Fruit fly (Drosophila melanogaster) whole organism, embryonic: ENCODE data around the gene RhoBTB.

ENCODE experiments used
- Bgb ChIP-seq: fragments of 200-800 bp; sonication (Bioruptor generic); IDR thresholded peaks from 2 replicates; pipeline ENCODE4 v1.3.6; 2022; ENCODE audit warnings: missing biosample characterization, missing genetic modification characterization; ENCODE audit not compliant: partially characterized antibody
- Blimp-1 ChIP-seq: fragments of 200-800 bp; sonication (Bioruptor generic); optimal IDR thresholded peaks from 3 replicates; lab custom pipeline; 2018; ENCODE audit warnings: missing biosample characterization, missing genetic modification characterization, mild to moderate bottlenecking, moderate library complexity, missing genetic modification reagents
- CG10267 ChIP-seq: fragments of 200-800 bp; sonication (Bioruptor generic); optimal IDR thresholded peaks from 2 replicates; lab custom pipeline; 2018; ENCODE audit warnings: missing biosample characterization, mild to moderate bottlenecking, missing genetic modification characterization, moderate library complexity
- CG12299 ChIP-seq: fragments of 200-800 bp; sonication (Bioruptor generic); optimal IDR thresholded peaks from 2 replicates; lab custom pipeline; 2018; ENCODE audit warnings: missing biosample characterization, mild to moderate bottlenecking, missing genetic modification characterization
- CG12391 ChIP-seq: fragments of 200-800 bp; sonication (Bioruptor generic); optimal IDR thresholded peaks from 3 replicates; lab custom pipeline; 2018; ENCODE audit warnings: missing biosample characterization, mild to moderate bottlenecking, missing genetic modification characterization, moderate library complexity
- CG13287 ChIP-seq: fragments of 200-800 bp; sonication (Bioruptor generic); IDR thresholded peaks from 2 replicates; pipeline ENCODE4 v1.3.6; 2022; ENCODE audit warnings: missing biosample characterization, missing genetic modification characterization; ENCODE audit not compliant: partially characterized antibody
- CG13894 ChIP-seq: fragments of 200-800 bp; sonication (Bioruptor generic); optimal IDR thresholded peaks from 3 replicates; lab custom pipeline; 2018; ENCODE audit warnings: missing biosample characterization, mild to moderate bottlenecking, missing genetic modification characterization, moderate library complexity
- CG16815 ChIP-seq: fragments of 200-800 bp; sonication (Bioruptor generic); optimal IDR thresholded peaks from 3 replicates; lab custom pipeline; 2017; ENCODE audit warnings: missing biosample characterization, mild to moderate bottlenecking, missing genetic modification characterization
- CG17359 ChIP-seq: fragments of 200-800 bp; sonication (Bioruptor generic); optimal IDR thresholded peaks from 3 replicates; lab custom pipeline; 2018; ENCODE audit warnings: missing biosample characterization, mild to moderate bottlenecking, missing genetic modification characterization, moderate library complexity
- CG17385 ChIP-seq: fragments of 200-800 bp; sonication (Bioruptor generic); optimal IDR thresholded peaks from 3 replicates; lab custom pipeline; 2018; ENCODE audit warnings: missing biosample characterization, mild to moderate bottlenecking, missing genetic modification characterization
- CG17568 ChIP-seq: fragments of 200-800 bp; sonication (Bioruptor generic); optimal IDR thresholded peaks from 2 replicates; lab custom pipeline; 2018; ENCODE audit warnings: missing biosample characterization, mild to moderate bottlenecking, missing genetic modification characterization, moderate library complexity
- CG17612 ChIP-seq: fragments of 200-800 bp; sonication (Bioruptor generic); IDR thresholded peaks from 2 replicates; pipeline ENCODE4 v1.3.6; 2022; ENCODE audit warnings: missing biosample characterization, missing genetic modification characterization
- CG17802 ChIP-seq: fragments of 200-800 bp; sonication (Bioruptor generic); optimal IDR thresholded peaks from 2 replicates; lab custom pipeline; 2018; ENCODE audit warnings: missing biosample characterization, mild to moderate bottlenecking, missing genetic modification characterization, moderate library complexity
- CG18011 ChIP-seq: fragments of 200-800 bp; sonication (Bioruptor generic); optimal IDR thresholded peaks from 2 replicates; lab custom pipeline; 2017; ENCODE audit warnings: missing biosample characterization, missing genetic modification characterization, mild to moderate bottlenecking, moderate library complexity, missing genotype
- CG18619 ChIP-seq: fragments of 200-800 bp; sonication (Bioruptor generic); optimal IDR thresholded peaks from 3 replicates; lab custom pipeline; 2017; ENCODE audit warnings: missing biosample characterization, mild to moderate bottlenecking, missing genetic modification characterization
- CG18764 ChIP-seq: fragments of 200-800 bp; sonication (Bioruptor generic); optimal IDR thresholded peaks from 3 replicates; lab custom pipeline; 2016; ENCODE audit warnings: missing biosample characterization, missing genetic modification characterization
- CG33213 ChIP-seq: fragments of 200-800 bp; sonication (Bioruptor generic); optimal IDR thresholded peaks from 3 replicates; lab custom pipeline; 2016; ENCODE audit warnings: missing biosample characterization, missing genetic modification characterization
- CG3407 ChIP-seq: fragments of 200-800 bp; sonication (Bioruptor generic); optimal IDR thresholded peaks from 2 replicates; lab custom pipeline; 2018; ENCODE audit warnings: missing biosample characterization, mild to moderate bottlenecking, missing genetic modification characterization
- CG4424 ChIP-seq: fragments of 200-800 bp; sonication (Bioruptor generic); optimal IDR thresholded peaks from 3 replicates; lab custom pipeline; 2016; ENCODE audit warnings: missing biosample characterization, missing genetic modification characterization
- CG5953 ChIP-seq: fragments of 200-800 bp; sonication (Bioruptor generic); IDR thresholded peaks from 2 replicates; pipeline ENCODE4 v1.3.6; 2022; ENCODE audit warnings: missing biosample characterization, missing genetic modification characterization
- CG7271 ChIP-seq: fragments of 200-800 bp; sonication (Bioruptor generic); optimal IDR thresholded peaks from 2 replicates; lab custom pipeline; 2018; ENCODE audit warnings: missing biosample characterization, mild to moderate bottlenecking, missing genetic modification characterization, moderate library complexity
- CkIIα-i1 ChIP-seq: fragments of 200-800 bp; sonication (Bioruptor generic); IDR thresholded peaks from 2 replicates; pipeline ENCODE4 v1.3.6; 2022; ENCODE audit warnings: missing biosample characterization, missing genetic modification characterization
- D19B ChIP-seq: fragments of 200-800 bp; sonication (Bioruptor generic); optimal IDR thresholded peaks from 2 replicates; lab custom pipeline; 2017; ENCODE audit warnings: missing biosample characterization, mild to moderate bottlenecking, missing genetic modification characterization
- Dad ChIP-seq: fragments of 200-800 bp; sonication (Bioruptor generic); optimal IDR thresholded peaks from 3 replicates; lab custom pipeline; 2016; ENCODE audit warnings: missing biosample characterization, missing genetic modification characterization
- Deaf1 ChIP-seq: fragments of 200-800 bp; optimal IDR thresholded peaks from 3 replicates; lab custom pipeline; 2019; ENCODE audit warnings: missing biosample characterization, mild to moderate bottlenecking, missing genetic modification characterization, moderate library complexity
- Doc3 ChIP-seq: fragments of 200-800 bp; sonication (Bioruptor generic); IDR thresholded peaks from 3 replicates; pipeline ENCODE4 v1.3.6; 2022; ENCODE audit warnings: missing biosample characterization, missing genetic modification characterization; ENCODE audit not compliant: partially characterized antibody
- E2f2 ChIP-seq: fragments of 200-800 bp; sonication (Bioruptor generic); IDR thresholded peaks from 2 replicates; pipeline ENCODE4 v1.3.6; 2022; ENCODE audit warnings: missing biosample characterization, missing genetic modification characterization
- Meics ChIP-seq: fragments of 200-800 bp; sonication (Bioruptor generic); optimal IDR thresholded peaks from 2 replicates; lab custom pipeline; 2017; ENCODE audit warnings: missing biosample characterization, mild to moderate bottlenecking, missing genetic modification characterization
- NC2β ChIP-seq: fragments of 200-800 bp; sonication (Bioruptor generic); optimal IDR thresholded peaks from 2 replicates; lab custom pipeline; 2016; ENCODE audit warnings: missing biosample characterization, missing genetic modification characterization
- Nf-YB ChIP-seq: fragments of 200-800 bp; sonication (Bioruptor generic); optimal IDR thresholded peaks from 3 replicates; lab custom pipeline; 2019; ENCODE audit warnings: missing biosample characterization, mild to moderate bottlenecking, missing genetic modification characterization, moderate library complexity
- Oaz ChIP-seq: fragments of 200-800 bp; sonication (Bioruptor generic); IDR thresholded peaks from 2 replicates; pipeline ENCODE4 v1.3.6; 2022; ENCODE audit warnings: missing biosample characterization, missing genetic modification characterization
- Optix ChIP-seq: fragments of 200-800 bp; sonication (Bioruptor generic); IDR thresholded peaks from 3 replicates; pipeline ENCODE4 v1.3.6; 2022; ENCODE audit warnings: missing biosample characterization, missing genetic modification characterization
- danr ChIP-seq: fragments of 200-800 bp; sonication (Bioruptor generic); IDR thresholded peaks from 2 replicates; pipeline ENCODE4 v1.3.6; 2022; ENCODE audit warnings: missing biosample characterization, missing genetic modification characterization
- dmrt11E ChIP-seq: fragments of 200-800 bp; sonication (Bioruptor generic); optimal IDR thresholded peaks from 3 replicates; lab custom pipeline; 2018; ENCODE audit warnings: missing biosample characterization, mild to moderate bottlenecking, missing genetic modification characterization, moderate library complexity
- fu2 ChIP-seq: fragments of 200-800 bp; sonication (Bioruptor generic); optimal IDR thresholded peaks from 2 replicates; lab custom pipeline; 2016; ENCODE audit warnings: missing biosample characterization, missing genetic modification characterization
- hb ChIP-seq: fragments of 200-800 bp; sonication (Bioruptor generic); IDR thresholded peaks from 3 replicates; pipeline ENCODE4 v1.3.6; 2022; ENCODE audit warnings: missing biosample characterization, missing genetic modification characterization; ENCODE audit not compliant: partially characterized antibody
- jing ChIP-seq: fragments of 200-800 bp; sonication (Bioruptor generic); optimal IDR thresholded peaks from 2 replicates; lab custom pipeline; 2018; ENCODE audit warnings: missing biosample characterization, mild to moderate bottlenecking, missing genetic modification characterization
- lola ChIP-seq, 3 experiments: fragments of >200 bp in 2 of 3; fragments of 200-800 bp in 1 of 3; sonication (Bioruptor generic) in 1 of 3; optimal IDR thresholded peaks; 2 replicates each; lab custom pipeline; 2017 to 2019; ENCODE audit warnings: missing biosample characterization in 3 of 3, missing genetic modification characterization in 3 of 3, mild to moderate bottlenecking in 1 of 3, moderate library complexity in 1 of 3
- onecut ChIP-seq: fragments of 200-800 bp; sonication (Bioruptor generic); IDR thresholded peaks from 2 replicates; pipeline ENCODE4 v1.3.6; 2022; ENCODE audit warnings: missing biosample characterization, missing genetic modification characterization
- phol ChIP-seq: fragments of 200-800 bp; sonication (Bioruptor generic); optimal IDR thresholded peaks from 3 replicates; lab custom pipeline; 2018; ENCODE audit warnings: missing biosample characterization, mild to moderate bottlenecking, missing genetic modification characterization, moderate library complexity
- pita ChIP-seq: fragments of 200-800 bp; sonication (Bioruptor generic); optimal IDR thresholded peaks from 2 replicates; lab custom pipeline; 2017; ENCODE audit warnings: missing biosample characterization, mild to moderate bottlenecking, missing genetic modification characterization
- repo ChIP-seq: fragments of 200-800 bp; sonication (Bioruptor generic); optimal IDR thresholded peaks from 2 replicates; lab custom pipeline; 2016; ENCODE audit warnings: missing biosample characterization, missing genetic modification characterization
- sd ChIP-seq: fragments of 200-800 bp; sonication (Bioruptor generic); optimal IDR thresholded peaks from 3 replicates; lab custom pipeline; 2018; ENCODE audit warnings: missing biosample characterization, mild to moderate bottlenecking, missing genetic modification characterization, moderate library complexity
- sim ChIP-seq: fragments of 200-800 bp; sonication (Bioruptor generic); IDR thresholded peaks from 2 replicates; pipeline ENCODE4 v1.3.6; 2022; ENCODE audit warnings: missing biosample characterization, missing genetic modification characterization
- sisA ChIP-seq: fragments of 200-800 bp; sonication (Bioruptor generic); IDR thresholded peaks from 2 replicates; pipeline ENCODE4 v1.3.6; 2022; ENCODE audit warnings: missing biosample characterization, missing genetic modification characterization
- slp2 ChIP-seq: fragments of 200-800 bp; sonication (Bioruptor generic); optimal IDR thresholded peaks from 2 replicates; lab custom pipeline; 2016; ENCODE audit warnings: missing biosample characterization, missing genetic modification characterization
- sug ChIP-seq: fragments of 200-800 bp; optimal IDR thresholded peaks from 2 replicates; lab custom pipeline; 2019; ENCODE audit warnings: missing biosample characterization, mild to moderate bottlenecking, missing genetic modification characterization, moderate library complexity
- z ChIP-seq: fragments of 200-800 bp; sonication (Bioruptor generic); IDR thresholded peaks from 3 replicates; pipeline ENCODE4 v1.3.6; 2022; ENCODE audit warnings: missing biosample characterization, missing genetic modification characterization
- zen ChIP-seq: fragments of 200-800 bp; sonication (Bioruptor generic); optimal IDR thresholded peaks from 3 replicates; lab custom pipeline; 2018; ENCODE audit warnings: missing biosample characterization, mild to moderate bottlenecking, missing genetic modification characterization, moderate library complexity

RhoBTB gene

dm6 chr3L:20375878-20376563 lies at the start of gene RhoBTB, which contains the start of gene Ide (continued):
- TF ChIP-seq CG12299 (peak; percentile 27), CG18011 (GFP tag; lab: Kevin White, UChicago) (peak; percentile 63), CG33213 (GFP tag; lab: Kevin White, UChicago) (peak; percentile 81), phol (tag; lab: Kevin White, UChicago) (peak; percentile 90), CG13894 (tag; lab: Kevin White, UChicago) (no peak), zen (tag; lab: Kevin White, UChicago) (peak; percentile 77), hb (GFP tag; lab: Robert Waterston, UW) (no peak), Bgb (GFP tag; lab: Robert Waterston, UW) (peak; percentile 34; the same call in 1 of the 2 replicates), CG18764 (GFP tag; lab: Kevin White, UChicago) (no peak), Meics (peak; percentile 71), CG7271 (tag; lab: Kevin White, UChicago) (no peak), CG13287 (GFP tag; lab: Robert Waterston, UW) (peak; percentile 16; the same call in 1 of the 2 replicates), CG17612 (no peak), CG18619 (GFP tag; lab: Kevin White, UChicago) (peak; percentile 80), Deaf1 (tag; lab: Kevin White, UChicago) (no peak), CG16815 (GFP tag; lab: Kevin White, UChicago) (peak; percentile 83), jing (GFP tag; lab: Kevin White, UChicago) (peak; percentile 26), Optix (no peak), CG17802 (tag; lab: Kevin White, UChicago) (peak; percentile 25), dmrt11E (peak; percentile 66), CG4424 (GFP tag; lab: Kevin White, UChicago) (peak; percentile 66), Doc3 (GFP tag; lab: Robert Waterston, UW) (no peak), CG17359 (tag; lab: Kevin White, UChicago) (peak; percentile 71), CG3407 (peak; percentile 25), D19B (GFP tag; lab: Kevin White, UChicago) (peak; percentile 55), danr (peak; percentile 70), CkIIα-i1 (GFP tag; lab: Robert Waterston, UW) (no peak), NC2β (peak; percentile 66), Dad (GFP tag; lab: Kevin White, UChicago) (peak; percentile 45), CG10267 (tag; lab: Kevin White, UChicago) (peak; percentile 95), Blimp-1 (GFP tag; lab: Kevin White, UChicago) (no peak), Nf-YB (GFP tag; lab: Kevin White, UChicago) (peak; percentile 48), CG12391 (tag; lab: Kevin White, UChicago) (peak; percentile 84), sisA (GFP tag; lab: Robert Waterston, UW) (peak; percentile 84), z (GFP tag; lab: Robert Waterston, UW) (no peak), E2f2 (GFP tag; lab: Robert Waterston, UW) (peak; percentile 83), pita (GFP tag; lab: Kevin White, UChicago) (no peak), CG17568 (no peak), CG5953 (no peak), onecut (GFP tag; lab: Robert Waterston, UW) (no peak), sd (tag; lab: Kevin White, UChicago) (peak; percentile 80), CG17385 (GFP tag; lab: Kevin White, UChicago) (peak; percentile 68), sim (no peak), sug (peak; percentile 91), lola (GFP tag; optimal IDR thresholded peaks at IDR 0.05; lab: Kevin White, UChicago) (peak in 1 of 3 experiments; percentile 79), Oaz (GFP tag; lab: Robert Waterston, UW) (peak; percentile 56), slp2 (GFP tag; lab: Kevin White, UChicago) (peak; percentile 59), fu2 (GFP tag; lab: Kevin White, UChicago) (peak; percentile 92), repo (GFP tag; lab: Kevin White, UChicago) (peak; percentile 64)
